Worm (Caenorhabditis elegans): ENCODE measurements around the gene F38E1.6.
"Not testable (repeated sequence)": the region's sequence is repeated elsewhere in the genome, so short reads cannot be mapped to it uniquely, and the experiment has no call there.

DNA sequence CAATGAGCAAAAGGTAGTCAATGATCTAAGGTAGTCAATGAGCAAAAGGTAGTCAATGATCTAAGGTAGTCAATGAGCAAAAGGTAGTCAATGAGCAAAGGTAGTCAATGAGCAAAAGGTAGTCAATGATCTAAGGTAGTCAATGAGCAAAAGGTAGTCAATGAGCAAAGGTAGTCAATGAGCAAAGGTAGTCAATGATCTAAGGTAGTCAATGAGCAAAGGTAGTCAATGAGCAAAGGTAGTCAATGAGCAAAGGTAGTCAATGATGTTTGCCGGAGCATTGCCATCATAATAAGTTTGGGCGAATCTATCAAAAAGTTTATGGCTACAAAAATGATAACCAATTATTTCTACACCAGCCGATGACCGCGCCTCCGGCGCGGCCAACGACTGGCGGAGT, 45.1 kb upstream of the F38E1.6 start:
- TF ChIP-seq klf-2 (GFP tag; conservative IDR thresholded peaks at IDR 0.05) (peak; percentile 75), ztf-23 (GFP tag; IDR thresholded peaks at IDR 0.05) (peak; percentile 24; the same call in 1 of the 2 replicates), flt-1 (GFP tag; IDR thresholded peaks at IDR 0.05) (peak; percentile 56)
- TF ChIP-seq ref-1 (GFP tag; conservative IDR thresholded peaks at IDR 0.05); ztf-29 (GFP tag; IDR thresholded peaks at IDR 0.05): not testable (repeated sequence)
